Fruit fly (Drosophila melanogaster): Measurements from ENCODE around the gene CG14937.

DNA sequence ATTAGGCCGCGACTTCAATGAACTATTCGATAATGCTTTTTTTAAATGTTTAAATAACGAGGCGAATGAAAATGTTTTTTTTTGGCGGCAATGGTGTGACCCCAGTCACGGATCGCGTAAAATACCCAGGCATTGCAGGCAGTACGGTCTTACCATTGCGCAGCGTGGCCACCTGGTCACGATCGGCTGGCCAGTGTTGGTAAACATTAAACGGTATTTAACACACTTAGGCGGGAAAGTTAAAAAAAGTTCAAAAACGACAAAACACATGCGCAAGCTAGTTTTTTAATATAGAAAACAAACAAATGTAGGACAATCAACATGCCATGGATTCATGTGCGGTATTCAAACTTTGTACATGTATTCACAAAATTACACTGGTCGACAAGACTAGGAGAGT is 35.4 kb upstream of the CG14937 start, which contains the start of gene esc:
- TF ChIP-seq CG9139 (GFP tag; optimal IDR thresholded peaks at IDR 0.05) (no peak), CG6854 (GFP tag; optimal IDR thresholded peaks at IDR 0.05) (no peak), Eip75B (GFP tag; optimal IDR thresholded peaks at IDR 0.05) (no peak), ss (GFP tag; optimal IDR thresholded peaks at IDR 0.05) (no peak), dsx (GFP tag; optimal IDR thresholded peaks at IDR 0.05; ENCODE audit: poor library complexity, severe bottlenecking) (no peak), CG11762 (GFP tag; optimal IDR thresholded peaks at IDR 0.05; ENCODE audit: insufficient read depth) (no peak), spab (GFP tag; optimal IDR thresholded peaks at IDR 0.05) (no peak), CG15336 (GFP tag; IDR thresholded peaks at IDR 0.05) (no peak), CG6276 (GFP tag; optimal IDR thresholded peaks at IDR 0.05) (no peak), Blimp-1 (GFP tag; optimal IDR thresholded peaks at IDR 0.05) (no peak), fd85E (GFP tag; optimal IDR thresholded peaks at IDR 0.05) (no peak)

All from whole organism, prepupa.